Worm (Caenorhabditis elegans): ENCODE measurements around the gene F56D2.8.

DNA sequence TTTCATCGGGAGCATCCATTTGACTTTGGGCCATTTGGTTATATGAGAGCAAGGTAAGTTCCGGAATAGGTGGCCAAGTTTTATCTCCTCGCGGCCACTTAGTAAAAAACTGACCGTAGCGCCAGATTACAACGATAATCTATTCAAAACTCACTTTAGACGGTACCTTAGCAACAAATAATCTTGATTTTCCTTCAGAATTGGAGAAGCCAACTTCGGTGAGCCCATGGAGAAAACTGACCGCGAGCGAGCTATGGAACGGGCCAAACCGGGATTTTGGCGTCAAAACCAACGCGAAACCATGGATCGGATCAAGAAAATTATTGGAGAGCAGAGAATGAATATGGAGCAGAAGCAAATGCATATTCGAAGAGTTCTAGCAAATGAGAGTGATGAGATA, 3.0 kb upstream of the F56D2.8 start:
- TF ChIP-seq W03F9.2 (tag; optimal IDR thresholded peaks at IDR 0.05) (no peak), dao-5 (tag; optimal IDR thresholded peaks at IDR 0.05) (no peak), him-1 (tag; optimal IDR thresholded peaks at IDR 0.05) (no peak)
